Fruit fly (Drosophila melanogaster) whole organism, embryonic: ENCODE data around the gene CG9550.
A peak's percentile ranks its signal among the peaks of the same experiment; 100 is the strongest.

Experiments
- Abd-B ChIP-seq: fragments of 200-800 bp; sonication (Bioruptor generic); optimal IDR thresholded peaks from 2 replicates; lab custom pipeline; 2018; ENCODE audit warnings: missing biosample characterization, mild to moderate bottlenecking, missing genetic modification characterization, moderate library complexity
- B-H1 ChIP-seq: fragments of 200-800 bp; sonication (Bioruptor generic); IDR thresholded peaks from 3 replicates; pipeline ENCODE4 v1.3.6; 2022; ENCODE audit warnings: missing biosample characterization, missing genetic modification characterization
- C15 ChIP-seq: fragments of 200-800 bp; sonication (Bioruptor generic); IDR thresholded peaks from 3 replicates; pipeline ENCODE4 v1.3.6; 2022; ENCODE audit warnings: missing biosample characterization, missing genetic modification characterization
- CG10274 ChIP-seq: fragments of 200-800 bp; sonication (Bioruptor generic); optimal IDR thresholded peaks from 3 replicates; lab custom pipeline; 2017; ENCODE audit warnings: missing biosample characterization, mild to moderate bottlenecking, missing genetic modification characterization
- CG10321 ChIP-seq: fragments of 200-800 bp; sonication (Bioruptor generic); IDR thresholded peaks from 2 replicates; pipeline ENCODE4 v1.3.6; 2022; ENCODE audit warnings: missing biosample characterization, missing genetic modification characterization
- CG11085 ChIP-seq: fragments of 200-800 bp; sonication (Bioruptor generic); IDR thresholded peaks from 2 replicates; pipeline ENCODE4 v1.3.6; 2022; ENCODE audit warnings: missing biosample characterization, missing genetic modification characterization
- CG11695 ChIP-seq: fragments of 200-800 bp; sonication (Bioruptor generic); IDR thresholded peaks from 3 replicates; pipeline ENCODE4 v1.3.6; 2022; ENCODE audit warnings: missing biosample characterization, missing genetic modification characterization
- CG12299 ChIP-seq: fragments of 200-800 bp; sonication (Bioruptor generic); optimal IDR thresholded peaks from 2 replicates; lab custom pipeline; 2018; ENCODE audit warnings: missing biosample characterization, mild to moderate bottlenecking, missing genetic modification characterization
- CG12659 ChIP-seq: fragments of 200-800 bp; sonication (Bioruptor generic); optimal IDR thresholded peaks from 3 replicates; lab custom pipeline; 2017; ENCODE audit warnings: mild to moderate bottlenecking, missing biosample characterization, missing genetic modification reagents, missing genetic modification characterization
- CG13775 ChIP-seq: fragments of 200-800 bp; sonication (Bioruptor generic); optimal IDR thresholded peaks from 3 replicates; lab custom pipeline; 2017; ENCODE audit warnings: missing biosample characterization, mild to moderate bottlenecking, missing genetic modification characterization
- CG14860 ChIP-seq: fragments of 200-800 bp; sonication (Bioruptor generic); IDR thresholded peaks from 3 replicates; pipeline ENCODE4 v1.3.6; 2022; ENCODE audit warnings: missing biosample characterization, missing genetic modification characterization; ENCODE audit not compliant: partially characterized antibody
- CG14965 ChIP-seq: fragments of 200-800 bp; sonication (Bioruptor generic); optimal IDR thresholded peaks from 2 replicates; lab custom pipeline; 2016; ENCODE audit warnings: missing biosample characterization, missing genetic modification characterization, borderline replicate concordance
- CG17802 ChIP-seq: fragments of 200-800 bp; sonication (Bioruptor generic); optimal IDR thresholded peaks from 2 replicates; lab custom pipeline; 2018; ENCODE audit warnings: missing biosample characterization, mild to moderate bottlenecking, missing genetic modification characterization, moderate library complexity
- CG2129 ChIP-seq: fragments of 200-800 bp; sonication (Bioruptor generic); IDR thresholded peaks from 2 replicates; pipeline ENCODE4 v1.3.6; 2022; ENCODE audit warnings: missing biosample characterization, missing genetic modification characterization; ENCODE audit not compliant: partially characterized antibody
- CG2875 ChIP-seq: fragments of 200-800 bp; sonication (Bioruptor generic); optimal IDR thresholded peaks from 2 replicates; lab custom pipeline; 2017; ENCODE audit warnings: missing biosample characterization, mild to moderate bottlenecking, missing genetic modification characterization, missing genetic modification reagents
- CG3163 ChIP-seq: fragments of 200-800 bp; sonication (Bioruptor generic); optimal IDR thresholded peaks from 3 replicates; lab custom pipeline; 2016; ENCODE audit warnings: missing biosample characterization, missing genetic modification characterization
- CG4707 ChIP-seq: fragments of 200-800 bp; sonication (Bioruptor generic); optimal IDR thresholded peaks from 2 replicates; lab custom pipeline; 2018; ENCODE audit warnings: missing biosample characterization, mild to moderate bottlenecking, missing genetic modification characterization, moderate library complexity
- CG7928 ChIP-seq: fragments of 200-800 bp; sonication (Bioruptor generic); optimal IDR thresholded peaks from 2 replicates; lab custom pipeline; 2017; ENCODE audit warnings: missing biosample characterization, mild to moderate bottlenecking, missing genetic modification characterization
- CkIIα-i1 ChIP-seq: fragments of 200-800 bp; sonication (Bioruptor generic); IDR thresholded peaks from 2 replicates; pipeline ENCODE4 v1.3.6; 2022; ENCODE audit warnings: missing biosample characterization, missing genetic modification characterization
- Dek ChIP-seq: fragments of 200-800 bp; sonication (Bioruptor generic); optimal IDR thresholded peaks from 3 replicates; lab custom pipeline; 2019; ENCODE audit warnings: missing biosample characterization, mild to moderate bottlenecking, missing genetic modification characterization, moderate library complexity
- Dip3 ChIP-seq: fragments of 200-800 bp; sonication (Bioruptor generic); optimal IDR thresholded peaks from 3 replicates; lab custom pipeline; 2016; ENCODE audit warnings: missing biosample characterization, missing genetic modification characterization
- ERR ChIP-seq: fragments of 200-800 bp; sonication (Bioruptor generic); optimal IDR thresholded peaks from 2 replicates; lab custom pipeline; 2016; ENCODE audit warnings: missing biosample characterization, missing genetic modification characterization
- Hand ChIP-seq: fragments of 200-800 bp; sonication (Bioruptor generic); optimal IDR thresholded peaks from 2 replicates; lab custom pipeline; 2017; ENCODE audit warnings: mild to moderate bottlenecking, missing biosample characterization, missing genetic modification reagents, missing genetic modification characterization
- Hey ChIP-seq: fragments of 200-800 bp; sonication (Bioruptor generic); optimal IDR thresholded peaks from 3 replicates; lab custom pipeline; 2018; ENCODE audit warnings: missing biosample characterization, mild to moderate bottlenecking, missing genetic modification characterization
- Hr78 ChIP-seq, 2 experiments: fragments of 200-800 bp in 1 of 2; fragments of >200 bp in 1 of 2; sonication (Bioruptor generic) in 1 of 2; optimal IDR thresholded peaks; 2 replicates each; lab custom pipeline; 2017 to 2019; ENCODE audit warnings: missing biosample characterization in 2 of 2, missing genetic modification characterization in 2 of 2, mild to moderate bottlenecking in 1 of 2, moderate library complexity in 1 of 2
- Nf-YC ChIP-seq: fragments of 200-800 bp; optimal IDR thresholded peaks from 3 replicates; lab custom pipeline; 2019; ENCODE audit warnings: missing biosample characterization, mild to moderate bottlenecking, missing genetic modification characterization, moderate library complexity
- Sox102F ChIP-seq: fragments of 200-800 bp; sonication (Bioruptor generic); optimal IDR thresholded peaks from 2 replicates; lab custom pipeline; 2018; ENCODE audit warnings: missing biosample characterization, mild to moderate bottlenecking, missing genetic modification characterization, moderate library complexity
- Sry-δ ChIP-seq: fragments of 200-800 bp; sonication (Bioruptor generic); optimal IDR thresholded peaks from 2 replicates; lab custom pipeline; 2016; ENCODE audit warnings: missing biosample characterization, missing genetic modification characterization
- YL-1 ChIP-seq: fragments of 200-800 bp; sonication (Bioruptor generic); optimal IDR thresholded peaks from 3 replicates; lab custom pipeline; 2017; ENCODE audit warnings: missing biosample characterization, mild to moderate bottlenecking, missing genetic modification characterization
- aop ChIP-seq: fragments of 200-800 bp; sonication (Bioruptor generic); IDR thresholded peaks from 2 replicates; pipeline ENCODE4 v1.3.6; 2022; ENCODE audit warnings: missing biosample characterization, missing genetic modification characterization
- ato ChIP-seq: fragments of 200-800 bp; sonication (Bioruptor generic); IDR thresholded peaks from 2 replicates; pipeline ENCODE4 v1.3.6; 2022; ENCODE audit warnings: missing biosample characterization, missing genetic modification characterization; ENCODE audit not compliant: partially characterized antibody
- bcd ChIP-seq: fragments of 200-800 bp; sonication (Bioruptor generic); optimal IDR thresholded peaks from 2 replicates; lab custom pipeline; 2017; ENCODE audit warnings: missing biosample characterization, mild to moderate bottlenecking, missing genetic modification characterization
- bsh ChIP-seq, 2 experiments: fragments of 200-800 bp; sonication (Bioruptor generic); optimal IDR thresholded peaks; 2 replicates each; lab custom pipeline; 2017 to 2018; ENCODE audit warnings: mild to moderate bottlenecking in 2 of 2, missing biosample characterization in 2 of 2, missing genetic modification characterization in 2 of 2, moderate library complexity in 1 of 2
- chinmo ChIP-seq: fragments of 200-800 bp; sonication (Bioruptor generic); IDR thresholded peaks from 4 replicates; pipeline ENCODE4 v1.3.6; 2022; ENCODE audit warnings: missing biosample characterization, missing genetic modification characterization; ENCODE audit not compliant: partially characterized antibody
- dan ChIP-seq: fragments of 200-800 bp; sonication (Bioruptor generic); IDR thresholded peaks from 2 replicates; pipeline ENCODE4 v1.3.6; 2022; ENCODE audit warnings: missing biosample characterization, missing genetic modification characterization
- gt ChIP-seq: fragments of 200-800 bp; sonication (Bioruptor generic); IDR thresholded peaks from 2 replicates; pipeline ENCODE4 v1.3.6; 2022; ENCODE audit warnings: missing biosample characterization, missing genetic modification characterization
- h ChIP-seq: fragments of >200 bp; optimal IDR thresholded peaks from 2 replicates; lab custom pipeline; 2017
- hb ChIP-seq: fragments of 200-800 bp; sonication (Bioruptor generic); IDR thresholded peaks from 3 replicates; pipeline ENCODE4 v1.3.6; 2022; ENCODE audit warnings: missing biosample characterization, missing genetic modification characterization; ENCODE audit not compliant: partially characterized antibody
- hkb ChIP-seq, 2 experiments: fragments of 200-800 bp in 1 of 2; fragments of >200 bp in 1 of 2; sonication (Bioruptor generic) in 1 of 2; IDR thresholded peaks in 1 of 2; optimal IDR thresholded peaks in 1 of 2; 2 replicates each; pipeline versions ENCODE4 v1.3.6 to Lab custom; 2017 to 2022; ENCODE audit warnings: missing biosample characterization in 1 of 2, missing genetic modification characterization in 1 of 2
- kni ChIP-seq: fragments of 200-800 bp; sonication (Bioruptor generic); optimal IDR thresholded peaks from 3 replicates; lab custom pipeline; 2017; ENCODE audit warnings: mild to moderate bottlenecking, missing biosample characterization, missing genetic modification reagents, missing genetic modification characterization
- maf-S ChIP-seq: fragments of 200-800 bp; sonication (Bioruptor generic); optimal IDR thresholded peaks from 2 replicates; lab custom pipeline; 2016; ENCODE audit warnings: missing biosample characterization, missing genetic modification characterization
- pho ChIP-seq: fragments of 200-800 bp; sonication (Bioruptor generic); optimal IDR thresholded peaks from 2 replicates; lab custom pipeline; 2016; ENCODE audit warnings: missing biosample characterization, missing genetic modification characterization
- sd ChIP-seq: fragments of 200-800 bp; sonication (Bioruptor generic); optimal IDR thresholded peaks from 3 replicates; lab custom pipeline; 2018; ENCODE audit warnings: missing biosample characterization, mild to moderate bottlenecking, missing genetic modification characterization, moderate library complexity
- seq ChIP-seq: fragments of 200-800 bp; sonication (Bioruptor generic); IDR thresholded peaks from 2 replicates; pipeline ENCODE4 v1.3.6; 2022; ENCODE audit warnings: missing biosample characterization, missing genetic modification characterization
- slou ChIP-seq: fragments of 200-800 bp; sonication (Bioruptor generic); optimal IDR thresholded peaks from 3 replicates; lab custom pipeline; 2016; ENCODE audit warnings: missing biosample characterization, missing genetic modification characterization
- tap ChIP-seq: fragments of 200-800 bp; optimal IDR thresholded peaks from 3 replicates; lab custom pipeline; 2019; ENCODE audit warnings: missing biosample characterization, mild to moderate bottlenecking, missing genetic modification characterization, moderate library complexity
- tio ChIP-seq: fragments of 200-800 bp; sonication (Bioruptor generic); optimal IDR thresholded peaks from 2 replicates; lab custom pipeline; 2017; ENCODE audit warnings: missing biosample characterization, missing genetic modification characterization, inconsistent platforms
- zen ChIP-seq: fragments of 200-800 bp; sonication (Bioruptor generic); optimal IDR thresholded peaks from 3 replicates; lab custom pipeline; 2018; ENCODE audit warnings: missing biosample characterization, mild to moderate bottlenecking, missing genetic modification characterization, moderate library complexity
- zfh1 ChIP-seq: fragments of 200-800 bp; sonication (Bioruptor generic); IDR thresholded peaks from 3 replicates; pipeline ENCODE4 v1.3.6; 2022; ENCODE audit warnings: missing biosample characterization, missing genetic modification characterization
- zfh2 ChIP-seq: fragments of 200-800 bp; sonication (Bioruptor generic); optimal IDR thresholded peaks from 2 replicates; lab custom pipeline; 2016; ENCODE audit warnings: missing biosample characterization, missing genetic modification characterization

CG9550 gene

DNA sequence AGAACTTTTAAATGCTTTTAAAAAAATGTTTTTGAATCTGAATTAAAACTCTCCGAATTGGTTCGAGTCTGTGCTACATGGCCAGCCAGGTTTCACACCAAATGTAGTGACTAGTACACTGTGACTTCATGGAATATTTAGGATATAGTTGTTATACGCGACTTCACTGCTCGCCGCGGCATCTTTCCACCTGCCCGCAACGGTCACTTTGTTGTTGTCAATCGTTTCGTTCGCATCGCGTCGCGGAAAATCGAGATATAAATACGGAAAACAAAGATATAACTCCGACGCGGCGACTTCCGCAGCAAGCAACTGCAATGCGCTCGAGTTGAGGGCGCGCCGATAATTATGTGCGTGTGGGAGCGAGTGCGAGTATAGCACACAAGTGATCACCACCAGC, 1.6 kb downstream of the CG9550 start, which contains the start of gene CG31637 (continued):
- TF ChIP-seq tio: no peak
- TF ChIP-seq Dek (tag; lab: Kevin White, UChicago): peak; percentile 40
- no peak for TF ChIP-seq Hey (tag; lab: Kevin White, UChicago)
- 0 out of 4 replicates have a peak, but pooled peaks have one; percentile 55 for TF ChIP-seq chinmo (GFP tag; lab: Robert Waterston, UW)
- TF ChIP-seq bsh (GFP tag; optimal IDR thresholded peaks at IDR 0.05; lab: Kevin White, UChicago): peak; percentile 14 to 21
- peak; percentile 3; the same call in 1 of the 2 replicates for TF ChIP-seq aop (GFP tag; lab: Robert Waterston, UW)
- no peak for TF ChIP-seq bcd (GFP tag; lab: Kevin White, UChicago)
- TF ChIP-seq CG11085 (GFP tag; lab: Robert Waterston, UW): no peak
- TF ChIP-seq zfh2 (GFP tag; lab: Kevin White, UChicago): no peak
- no peak for TF ChIP-seq CG10274 (GFP tag; lab: Kevin White, UChicago)
- TF ChIP-seq seq (GFP tag; lab: Robert Waterston, UW): no peak
- no peak for TF ChIP-seq Hr78 (GFP tag; optimal IDR thresholded peaks at IDR 0.05; lab: Kevin White, UChicago)
- no peak for TF ChIP-seq CG2129 (GFP tag; lab: Robert Waterston, UW)
- TF ChIP-seq CG17802 (tag; lab: Kevin White, UChicago): no peak
- TF ChIP-seq ERR: no peak
- TF ChIP-seq Sox102F (GFP tag; lab: Kevin White, UChicago): no peak
- no peak for TF ChIP-seq C15 (GFP tag; lab: Robert Waterston, UW)
- no peak for TF ChIP-seq CG2875
- no peak for TF ChIP-seq kni (GFP tag; lab: Kevin White, UChicago)
- TF ChIP-seq B-H1: no peak
- no peak for TF ChIP-seq CG14965
- TF ChIP-seq Sry-δ (GFP tag; lab: Kevin White, UChicago): peak; percentile 56
- no peak for TF ChIP-seq CG13775 (GFP tag; lab: Kevin White, UChicago)
- no peak for TF ChIP-seq gt (GFP tag; lab: Robert Waterston, UW)
- TF ChIP-seq Abd-B: no peak
- peak; percentile 31 for TF ChIP-seq sd (tag; lab: Kevin White, UChicago)
- peak; percentile 77 for TF ChIP-seq Nf-YC (tag; lab: Kevin White, UChicago)
- TF ChIP-seq h: no peak
- TF ChIP-seq slou: peak; percentile 14
- no peak for TF ChIP-seq tap (tag; lab: Kevin White, UChicago)
- TF ChIP-seq CG11695 (GFP tag; lab: Robert Waterston, UW): no peak
- TF ChIP-seq hb (GFP tag; lab: Robert Waterston, UW): no peak
- no peak for TF ChIP-seq Hand (GFP tag; lab: Kevin White, UChicago)
- TF ChIP-seq hkb (optimal IDR thresholded peaks at IDR 0.05; lab: Kevin White, UChicago): no peak
- TF ChIP-seq hkb (GFP tag; IDR thresholded peaks at IDR 0.05; lab: Robert Waterston, UW): 0 out of 2 replicates have a peak, but pooled peaks have one; percentile 13
- no peak for TF ChIP-seq ato (GFP tag; lab: Robert Waterston, UW)
- no peak for TF ChIP-seq zfh1 (GFP tag; lab: Robert Waterston, UW)
- TF ChIP-seq CG7928 (GFP tag; lab: Kevin White, UChicago): peak; percentile 20
- no peak for TF ChIP-seq dan (GFP tag; lab: Robert Waterston, UW)
- no peak for TF ChIP-seq CkIIα-i1 (GFP tag; lab: Robert Waterston, UW)
- peak; percentile 74 for TF ChIP-seq YL-1
- TF ChIP-seq CG12659: peak; percentile 82
- no peak for TF ChIP-seq Dip3
- no peak for TF ChIP-seq CG14860 (GFP tag; lab: Robert Waterston, UW)
- peak; percentile 34 for TF ChIP-seq CG4707 (GFP tag; lab: Kevin White, UChicago)
- TF ChIP-seq CG10321 (GFP tag; lab: Robert Waterston, UW): no peak
- TF ChIP-seq pho (GFP tag; lab: Kevin White, UChicago): peak; percentile 3
- TF ChIP-seq zen: no peak
- no peak for TF ChIP-seq maf-S
- peak; percentile 6 for TF ChIP-seq CG3163
- TF ChIP-seq CG12299: peak; percentile 27
